Fruit fly (Drosophila melanogaster): Measurements from ENCODE around the gene RhoGAP15B.

Gene RhoGAP15B

DNA sequence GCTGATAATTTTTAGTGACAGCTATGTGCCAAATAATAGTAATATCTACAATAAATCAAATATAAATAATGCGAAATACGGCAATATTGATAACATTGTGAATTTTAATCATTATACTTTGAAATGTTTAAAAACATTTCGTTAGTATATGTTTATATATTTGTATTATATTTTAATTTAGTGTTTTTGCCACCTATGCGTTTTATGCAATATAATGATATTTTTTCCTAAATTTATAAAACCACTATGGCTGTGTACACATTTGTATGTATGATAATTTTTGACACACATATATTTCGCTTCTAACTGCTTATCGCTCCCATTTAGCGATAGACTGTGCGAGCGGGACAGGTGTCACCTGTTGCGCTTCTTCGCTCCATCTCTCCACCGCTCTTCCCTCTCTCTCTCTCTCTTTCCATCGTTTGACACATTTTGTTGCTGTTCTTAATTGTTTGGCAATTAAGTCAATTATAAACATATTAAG lies 1.0 kb downstream of the RhoGAP15B start (continued):
- no peak for TF ChIP-seq Dref (GFP tag; IDR thresholded peaks at IDR 0.05)
- TF ChIP-seq zen2 (GFP tag; IDR thresholded peaks at IDR 0.05; ENCODE audit: partially characterized antibody): no peak
- TF ChIP-seq CG14860 (GFP tag; IDR thresholded peaks at IDR 0.05; ENCODE audit: partially characterized antibody): no peak
- TF ChIP-seq Meics (GFP tag; optimal IDR thresholded peaks at IDR 0.05): peak; percentile 85
- TF ChIP-seq CG3838 (GFP tag; optimal IDR thresholded peaks at IDR 0.05): no peak
- no peak for TF ChIP-seq fd102C (GFP tag; optimal IDR thresholded peaks at IDR 0.05)
- no peak for TF ChIP-seq CG10274 (GFP tag; optimal IDR thresholded peaks at IDR 0.05)
- TF ChIP-seq toy (GFP tag; IDR thresholded peaks at IDR 0.05): 0 out of 2 replicates have a peak, but pooled peaks have one; percentile 34
- peak; percentile 86 for TF ChIP-seq PHDP (tag; optimal IDR thresholded peaks at IDR 0.05)
- TF ChIP-seq jigr1 (GFP tag; IDR thresholded peaks at IDR 0.05): no peak
- TF ChIP-seq CG4854 (GFP tag; optimal IDR thresholded peaks at IDR 0.05): no peak
- TF ChIP-seq CG12769 (tag; optimal IDR thresholded peaks at IDR 0.05): peak; percentile 35
- no peak for TF ChIP-seq ci (GFP tag; IDR thresholded peaks at IDR 0.05)
- TF ChIP-seq hkb (optimal IDR thresholded peaks at IDR 0.05): no peak
- TF ChIP-seq hkb (GFP tag; IDR thresholded peaks at IDR 0.05): 0 out of 2 replicates have a peak, but pooled peaks have one; percentile 56
- peak; percentile 73 for TF ChIP-seq CG1832 (GFP tag; optimal IDR thresholded peaks at IDR 0.05)
- TF ChIP-seq CG16815 (GFP tag; optimal IDR thresholded peaks at IDR 0.05): peak; percentile 33
- TF ChIP-seq NFAT (GFP tag; IDR thresholded peaks at IDR 0.05): no peak
- no peak for TF ChIP-seq HLHmδ (GFP tag; optimal IDR thresholded peaks at IDR 0.05)
- TF ChIP-seq tup (GFP tag; optimal IDR thresholded peaks at IDR 0.05): no peak
- TF ChIP-seq z (GFP tag; IDR thresholded peaks at IDR 0.05): no peak
- no peak for TF ChIP-seq Dip2 (GFP tag; IDR thresholded peaks at IDR 0.05)
- peak; percentile 46 for TF ChIP-seq CG9817 (tag; optimal IDR thresholded peaks at IDR 0.05)
- TF ChIP-seq CG6765 (GFP tag; optimal IDR thresholded peaks at IDR 0.05): peak; percentile 42
- TF ChIP-seq Deaf1 (tag; optimal IDR thresholded peaks at IDR 0.05): peak; percentile 57
- no peak for TF ChIP-seq sim (GFP tag; IDR thresholded peaks at IDR 0.05)
- TF ChIP-seq repo (GFP tag; optimal IDR thresholded peaks at IDR 0.05): no peak
- peak; percentile 68; the same call in 2 of the 3 replicates for TF ChIP-seq dysf (GFP tag; IDR thresholded peaks at IDR 0.05)
- no peak for TF ChIP-seq Ets97D (GFP tag; optimal IDR thresholded peaks at IDR 0.05)
- TF ChIP-seq CG3847 (GFP tag; IDR thresholded peaks at IDR 0.05): no peak; the same call in 1 of the 2 replicates
- no peak for TF ChIP-seq CG12219 (GFP tag; optimal IDR thresholded peaks at IDR 0.05)
- TF ChIP-seq Chrac-16 (GFP tag; optimal IDR thresholded peaks at IDR 0.05): peak; percentile 3
- TF ChIP-seq CG18476 (GFP tag; optimal IDR thresholded peaks at IDR 0.05): no peak
- TF ChIP-seq Scr (GFP tag; IDR thresholded peaks at IDR 0.05; ENCODE audit: partially characterized antibody): no peak
- peak; percentile 6 for TF ChIP-seq CG1602 (GFP tag; optimal IDR thresholded peaks at IDR 0.05)
- peak; percentile 84 for TF ChIP-seq CG11504 (tag; optimal IDR thresholded peaks at IDR 0.05)
- no peak for TF ChIP-seq eve (GFP tag; optimal IDR thresholded peaks at IDR 0.05)
- no peak for TF ChIP-seq NC2α (GFP tag; optimal IDR thresholded peaks at IDR 0.05)
- TF ChIP-seq CG14710 (tag; optimal IDR thresholded peaks at IDR 0.05): peak; percentile 5
- TF ChIP-seq CG4730 (GFP tag; IDR thresholded peaks at IDR 0.05): no peak
- TF ChIP-seq fd96Cb (tag; optimal IDR thresholded peaks at IDR 0.05): peak; percentile 60
- TF ChIP-seq CG15514 (GFP tag; optimal IDR thresholded peaks at IDR 0.05): peak; percentile 21
- TF ChIP-seq Side (GFP tag; optimal IDR thresholded peaks at IDR 0.05): no peak
- TF ChIP-seq Doc3 (GFP tag; IDR thresholded peaks at IDR 0.05; ENCODE audit: partially characterized antibody): no peak
- TF ChIP-seq zfh1 (GFP tag; IDR thresholded peaks at IDR 0.05): no peak
- TF ChIP-seq sug (tag; optimal IDR thresholded peaks at IDR 0.05): peak; percentile 47
- no peak for TF ChIP-seq CG9609 (GFP tag; optimal IDR thresholded peaks at IDR 0.05)
- TF ChIP-seq ssp (GFP tag; IDR thresholded peaks at IDR 0.05): 0 out of 2 replicates have a peak, but pooled peaks have one; percentile 11
- no peak for TF ChIP-seq lbe (GFP tag; optimal IDR thresholded peaks at IDR 0.05)
- TF ChIP-seq CG11085 (GFP tag; IDR thresholded peaks at IDR 0.05): no peak
- TF ChIP-seq Sry-β (GFP tag; optimal IDR thresholded peaks at IDR 0.05): no peak

Data from whole organism, embryonic.